Fruit fly (Drosophila melanogaster) whole organism, embryonic: ENCODE data around the gene nAChRalpha3.
A peak's percentile ranks its signal among the peaks of the same experiment; 100 is the strongest.

ENCODE experiments used
- Atf3 ChIP-seq: fragments of 200-800 bp; sonication (Bioruptor generic); optimal IDR thresholded peaks from 3 replicates; lab custom pipeline; 2016; ENCODE audit warnings: missing biosample characterization, missing genetic modification characterization
- Bdp1 ChIP-seq: fragments of 200-800 bp; sonication (Bioruptor generic); optimal IDR thresholded peaks from 3 replicates; lab custom pipeline; 2016; ENCODE audit warnings: missing biosample characterization, missing genetic modification characterization
- CG11696 ChIP-seq: fragments of 200-800 bp; sonication (Bioruptor generic); IDR thresholded peaks from 2 replicates; pipeline ENCODE4 v1.3.6; 2022; ENCODE audit warnings: missing biosample characterization, missing genetic modification characterization
- CG13424 ChIP-seq: fragments of 200-800 bp; sonication (Bioruptor generic); optimal IDR thresholded peaks from 2 replicates; lab custom pipeline; 2019; ENCODE audit warnings: missing biosample characterization, mild to moderate bottlenecking, missing genetic modification characterization, moderate library complexity
- CG13894 ChIP-seq: fragments of 200-800 bp; sonication (Bioruptor generic); optimal IDR thresholded peaks from 3 replicates; lab custom pipeline; 2018; ENCODE audit warnings: missing biosample characterization, mild to moderate bottlenecking, missing genetic modification characterization, moderate library complexity
- CG1529 ChIP-seq: fragments of 200-800 bp; sonication (Bioruptor generic); optimal IDR thresholded peaks from 3 replicates; lab custom pipeline; 2018; ENCODE audit warnings: missing biosample characterization, missing genetic modification characterization
- CG17359 ChIP-seq: fragments of 200-800 bp; sonication (Bioruptor generic); optimal IDR thresholded peaks from 3 replicates; lab custom pipeline; 2018; ENCODE audit warnings: missing biosample characterization, mild to moderate bottlenecking, missing genetic modification characterization, moderate library complexity
- CG17568 ChIP-seq: fragments of 200-800 bp; sonication (Bioruptor generic); optimal IDR thresholded peaks from 2 replicates; lab custom pipeline; 2018; ENCODE audit warnings: missing biosample characterization, mild to moderate bottlenecking, missing genetic modification characterization, moderate library complexity
- CG2712 ChIP-seq: fragments of 200-800 bp; optimal IDR thresholded peaks from 3 replicates; lab custom pipeline; 2019; ENCODE audit warnings: missing biosample characterization, mild to moderate bottlenecking, missing genetic modification characterization, moderate library complexity
- CG33213 ChIP-seq: fragments of 200-800 bp; sonication (Bioruptor generic); optimal IDR thresholded peaks from 3 replicates; lab custom pipeline; 2016; ENCODE audit warnings: missing biosample characterization, missing genetic modification characterization
- CG3995 ChIP-seq: fragments of 200-800 bp; sonication (Bioruptor generic); optimal IDR thresholded peaks from 3 replicates; lab custom pipeline; 2016; ENCODE audit warnings: missing biosample characterization, missing genetic modification characterization
- CG4707 ChIP-seq: fragments of 200-800 bp; sonication (Bioruptor generic); optimal IDR thresholded peaks from 2 replicates; lab custom pipeline; 2018; ENCODE audit warnings: missing biosample characterization, mild to moderate bottlenecking, missing genetic modification characterization, moderate library complexity
- CG5245 ChIP-seq: fragments of 200-800 bp; sonication (Bioruptor generic); optimal IDR thresholded peaks from 3 replicates; lab custom pipeline; 2016; ENCODE audit warnings: missing biosample characterization, missing genetic modification characterization
- CG6254 ChIP-seq: fragments of 200-800 bp; sonication (Bioruptor generic); optimal IDR thresholded peaks from 3 replicates; lab custom pipeline; 2017; ENCODE audit warnings: mild to moderate bottlenecking, missing biosample characterization, missing genetic modification reagents, missing genetic modification characterization
- CG6765 ChIP-seq: fragments of 200-800 bp; sonication (Bioruptor generic); optimal IDR thresholded peaks from 3 replicates; lab custom pipeline; 2017; ENCODE audit warnings: missing biosample characterization, mild to moderate bottlenecking, missing genetic modification characterization
- CG7745 ChIP-seq: fragments of 200-800 bp; sonication (Bioruptor generic); optimal IDR thresholded peaks from 2 replicates; lab custom pipeline; 2018; ENCODE audit warnings: missing biosample characterization, mild to moderate bottlenecking, missing genetic modification characterization, moderate library complexity
- CG7786 ChIP-seq: fragments of 200-800 bp; sonication (Bioruptor generic); optimal IDR thresholded peaks from 2 replicates; lab custom pipeline; 2016; ENCODE audit warnings: missing biosample characterization, missing genetic modification characterization
- CG8089 ChIP-seq: fragments of 200-800 bp; sonication (Bioruptor generic); optimal IDR thresholded peaks from 3 replicates; lab custom pipeline; 2016; ENCODE audit warnings: missing biosample characterization, missing genetic modification characterization
- CG8359 ChIP-seq: fragments of 200-800 bp; sonication (Bioruptor generic); optimal IDR thresholded peaks from 2 replicates; lab custom pipeline; 2017; ENCODE audit warnings: missing biosample characterization, mild to moderate bottlenecking, missing genetic modification characterization, borderline replicate concordance
- CG9797 ChIP-seq: fragments of 200-800 bp; sonication (Bioruptor generic); optimal IDR thresholded peaks from 3 replicates; lab custom pipeline; 2018; ENCODE audit warnings: missing biosample characterization, mild to moderate bottlenecking, missing genetic modification characterization
- CkIIα-i1 ChIP-seq: fragments of 200-800 bp; sonication (Bioruptor generic); IDR thresholded peaks from 2 replicates; pipeline ENCODE4 v1.3.6; 2022; ENCODE audit warnings: missing biosample characterization, missing genetic modification characterization
- CoRest ChIP-seq: fragments of 200-800 bp; sonication (Bioruptor generic); optimal IDR thresholded peaks from 3 replicates; lab custom pipeline; 2018; ENCODE audit warnings: missing biosample characterization, mild to moderate bottlenecking, missing genetic modification characterization, moderate library complexity
- Doc3 ChIP-seq: fragments of 200-800 bp; sonication (Bioruptor generic); IDR thresholded peaks from 3 replicates; pipeline ENCODE4 v1.3.6; 2022; ENCODE audit warnings: missing biosample characterization, missing genetic modification characterization; ENCODE audit not compliant: partially characterized antibody
- Drgx ChIP-seq: fragments of 200-800 bp; sonication (Bioruptor generic); IDR thresholded peaks from 2 replicates; pipeline ENCODE4 v1.3.6; 2022; ENCODE audit warnings: missing biosample characterization, missing genetic modification characterization
- ERR ChIP-seq: fragments of 200-800 bp; sonication (Bioruptor generic); optimal IDR thresholded peaks from 2 replicates; lab custom pipeline; 2016; ENCODE audit warnings: missing biosample characterization, missing genetic modification characterization
- Fer1 ChIP-seq: fragments of 200-800 bp; sonication (Bioruptor generic); optimal IDR thresholded peaks from 2 replicates; lab custom pipeline; 2017; ENCODE audit warnings: missing biosample characterization, mild to moderate bottlenecking, missing genetic modification characterization
- Fer3 ChIP-seq: fragments of 200-800 bp; sonication (Bioruptor generic); optimal IDR thresholded peaks from 2 replicates; lab custom pipeline; 2018; ENCODE audit warnings: missing biosample characterization, mild to moderate bottlenecking, missing genetic modification characterization, moderate library complexity
- Hr51 ChIP-seq, 2 experiments: fragments of 200-800 bp; sonication (Bioruptor generic); optimal IDR thresholded peaks; 2 replicates in 1 of 2; 3 replicates in 1 of 2; lab custom pipeline; 2016 to 2018; ENCODE audit warnings: missing biosample characterization in 2 of 2, missing genetic modification characterization in 2 of 2, mild to moderate bottlenecking in 1 of 2, moderate library complexity in 1 of 2
- Lim3 ChIP-seq: fragments of 200-800 bp; sonication (Bioruptor generic); IDR thresholded peaks from 2 replicates; pipeline ENCODE4 v1.3.6; 2022; ENCODE audit warnings: missing biosample characterization, missing genetic modification characterization
- Mad ChIP-seq: fragments of 200-800 bp; sonication (Bioruptor generic); optimal IDR thresholded peaks from 2 replicates; lab custom pipeline; 2016; ENCODE audit warnings: missing biosample characterization, missing genetic modification characterization
- Oaz ChIP-seq: fragments of 200-800 bp; sonication (Bioruptor generic); IDR thresholded peaks from 2 replicates; pipeline ENCODE4 v1.3.6; 2022; ENCODE audit warnings: missing biosample characterization, missing genetic modification characterization
- TFAM ChIP-seq: fragments of 200-800 bp; sonication (Bioruptor generic); optimal IDR thresholded peaks from 2 replicates; lab custom pipeline; 2017; ENCODE audit warnings: missing biosample characterization, missing genetic modification characterization, inconsistent platforms
- Xrp1 ChIP-seq: fragments of 200-800 bp; sonication (Bioruptor generic); IDR thresholded peaks from 2 replicates; pipeline ENCODE4 v1.3.6; 2022; ENCODE audit warnings: missing biosample characterization, missing genetic modification characterization
- ash1 ChIP-seq: fragments of 200-800 bp; sonication (Bioruptor generic); optimal IDR thresholded peaks from 2 replicates; lab custom pipeline; 2018; ENCODE audit warnings: missing biosample characterization, mild to moderate bottlenecking, missing genetic modification characterization
- disco-r ChIP-seq: fragments of 200-800 bp; sonication (Bioruptor generic); optimal IDR thresholded peaks from 2 replicates; lab custom pipeline; 2016; ENCODE audit warnings: missing biosample characterization, missing genetic modification characterization
- ewg ChIP-seq: fragments of 200-800 bp; sonication (Bioruptor generic); optimal IDR thresholded peaks from 3 replicates; lab custom pipeline; 2017; ENCODE audit warnings: mild to moderate bottlenecking, missing biosample characterization, missing genetic modification reagents, missing genetic modification characterization
- gce ChIP-seq: fragments of 200-800 bp; sonication (Bioruptor generic); IDR thresholded peaks from 3 replicates; pipeline ENCODE4 v1.3.6; 2022; ENCODE audit warnings: missing biosample characterization, missing genetic modification characterization
- gsb-n ChIP-seq: fragments of 200-800 bp; sonication (Bioruptor generic); optimal IDR thresholded peaks from 3 replicates; lab custom pipeline; 2018; ENCODE audit warnings: missing biosample characterization, mild to moderate bottlenecking, missing genetic modification characterization
- hbn ChIP-seq: fragments of 200-800 bp; sonication (Bioruptor generic); IDR thresholded peaks from 2 replicates; pipeline ENCODE4 v1.3.6; 2022; ENCODE audit warnings: missing biosample characterization, missing genetic modification characterization; ENCODE audit not compliant: partially characterized antibody
- lov ChIP-seq, 2 experiments: fragments of 200-800 bp in 1 of 2; fragments of >200 bp in 1 of 2; sonication (Bioruptor generic) in 1 of 2; IDR thresholded peaks in 1 of 2; optimal IDR thresholded peaks in 1 of 2; 2 replicates in 1 of 2; 3 replicates in 1 of 2; pipeline versions ENCODE4 v1.3.6 to Lab custom; 2017 to 2022; ENCODE audit warnings: missing biosample characterization in 1 of 2, missing genetic modification characterization in 1 of 2
- maf-S ChIP-seq: fragments of 200-800 bp; sonication (Bioruptor generic); optimal IDR thresholded peaks from 2 replicates; lab custom pipeline; 2016; ENCODE audit warnings: missing biosample characterization, missing genetic modification characterization
- otp ChIP-seq: fragments of 200-800 bp; sonication (Bioruptor generic); IDR thresholded peaks from 3 replicates; pipeline ENCODE4, ENCODE4 v1.3.6; 2022; ENCODE audit warnings: missing biosample characterization, missing genetic modification characterization
- pho ChIP-seq: fragments of 200-800 bp; sonication (Bioruptor generic); optimal IDR thresholded peaks from 2 replicates; lab custom pipeline; 2016; ENCODE audit warnings: missing biosample characterization, missing genetic modification characterization
- rib ChIP-seq: fragments of 200-800 bp; sonication (Bioruptor generic); IDR thresholded peaks from 2 replicates; pipeline ENCODE4 v1.3.6; 2022; ENCODE audit warnings: missing biosample characterization, missing genetic modification characterization
- wek ChIP-seq: fragments of 200-800 bp; sonication (Bioruptor generic); optimal IDR thresholded peaks from 3 replicates; lab custom pipeline; 2018; ENCODE audit warnings: missing biosample characterization, mild to moderate bottlenecking, missing genetic modification characterization, moderate library complexity

nAChRalpha3 gene

DNA sequence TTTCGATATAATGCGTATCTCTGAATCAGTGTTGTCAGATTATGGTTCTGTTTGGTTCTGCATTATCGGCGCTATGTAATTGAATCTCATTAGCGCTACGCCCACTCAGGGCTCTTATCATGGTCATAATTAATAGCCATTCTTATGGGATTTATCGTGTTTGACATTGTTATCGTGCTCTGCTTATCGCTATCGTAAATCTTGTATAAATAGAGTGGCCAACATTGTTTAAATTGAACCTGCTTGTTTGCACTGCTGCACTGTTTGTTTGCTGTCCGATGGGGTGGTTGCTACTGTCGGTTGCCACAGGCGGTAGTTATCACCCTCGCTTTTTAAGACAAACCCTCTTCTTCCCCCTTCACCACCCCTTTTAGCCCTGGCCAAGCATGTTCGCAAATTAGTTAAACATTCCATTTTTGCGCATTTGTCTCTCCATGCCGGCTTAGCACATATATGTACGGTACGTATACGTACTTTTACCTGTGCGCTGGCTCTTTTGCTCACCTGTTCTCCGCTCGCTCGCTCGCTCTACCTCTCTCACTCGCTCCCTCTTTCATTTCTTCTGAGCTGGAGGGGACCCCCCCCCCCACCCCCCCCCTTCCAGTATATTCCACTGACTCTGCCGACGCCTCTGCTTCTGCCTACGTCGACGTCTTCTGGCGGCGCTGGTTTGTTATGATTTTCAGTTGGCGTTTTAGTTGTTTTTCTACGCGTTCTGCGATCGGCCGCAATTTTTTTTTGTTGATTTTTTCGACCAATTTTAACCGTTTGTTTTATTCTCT is 136.9 kb downstream of the nAChRalpha3 start (continued):
- peak; percentile 39 for TF ChIP-seq CG13424 (tag; lab: Kevin White, UChicago)
- TF ChIP-seq CG2712: peak; percentile 24
- peak; percentile 43 for TF ChIP-seq gsb-n
- TF ChIP-seq maf-S (GFP tag; lab: Kevin White, UChicago): peak; percentile 4
- peak; percentile 63 for TF ChIP-seq CG6254
- peak; percentile 69 for TF ChIP-seq CG17568
- peak; percentile 35; the same call in 1 of the 3 replicates for TF ChIP-seq otp (GFP tag; lab: Robert Waterston, UW)
- peak; percentile 50 for TF ChIP-seq Fer3 (tag; lab: Kevin White, UChicago)
- peak; percentile 28 for TF ChIP-seq CoRest (tag; lab: Kevin White, UChicago)
- peak; percentile 25 for TF ChIP-seq pho (GFP tag; lab: Kevin White, UChicago)
- peak; percentile 39 for TF ChIP-seq CG7745
- TF ChIP-seq Bdp1: peak; percentile 33
- peak; percentile 56 for TF ChIP-seq CG8359 (GFP tag; lab: Kevin White, UChicago)
- TF ChIP-seq CG5245 (GFP tag; lab: Kevin White, UChicago): no peak
- no peak for TF ChIP-seq Atf3
- TF ChIP-seq Doc3 (GFP tag; lab: Robert Waterston, UW): no peak
- no peak for TF ChIP-seq ERR (GFP tag; lab: Kevin White, UChicago)
- TF ChIP-seq wek (GFP tag; lab: Kevin White, UChicago): peak; percentile 77
- peak; percentile 34 for TF ChIP-seq CG7786 (GFP tag; lab: Kevin White, UChicago)
- TF ChIP-seq Fer1 (GFP tag; lab: Kevin White, UChicago): peak; percentile 75
- TF ChIP-seq CG4707: peak; percentile 52
- TF ChIP-seq Mad (GFP tag; lab: Kevin White, UChicago): no peak
- TF ChIP-seq CG3995 (GFP tag; lab: Kevin White, UChicago): peak; percentile 3
- peak; percentile 52 for TF ChIP-seq CG17359 (tag; lab: Kevin White, UChicago)
- no peak for TF ChIP-seq TFAM (GFP tag; lab: Kevin White, UChicago)
- peak; percentile 70 for TF ChIP-seq ash1 (GFP tag; lab: Kevin White, UChicago)
- 0 out of 2 replicates have a peak, but pooled peaks have one; percentile 13 for TF ChIP-seq rib (GFP tag; lab: Robert Waterston, UW)
- TF ChIP-seq Oaz (GFP tag; lab: Robert Waterston, UW): no peak
- TF ChIP-seq CG13894: no peak
- no peak for TF ChIP-seq hbn
- TF ChIP-seq CG6765 (GFP tag; lab: Kevin White, UChicago): peak; percentile 27
- TF ChIP-seq CG8089: peak; percentile 41
- no peak for TF ChIP-seq Drgx (GFP tag; lab: Robert Waterston, UW)
- peak; percentile 23 for TF ChIP-seq CG9797 (GFP tag; lab: Kevin White, UChicago)
- TF ChIP-seq Hr51 (GFP tag; optimal IDR thresholded peaks at IDR 0.05; lab: Kevin White, UChicago): no peak
- TF ChIP-seq CG1529 (GFP tag; lab: Kevin White, UChicago): peak; percentile 45
- TF ChIP-seq CkIIα-i1 (GFP tag; lab: Robert Waterston, UW): no peak
- 0 out of 2 replicates have a peak, but pooled peaks have one; percentile 8 for TF ChIP-seq CG11696 (GFP tag; lab: Robert Waterston, UW)
- peak; percentile 46 for TF ChIP-seq CG33213 (GFP tag; lab: Kevin White, UChicago)
- 0 out of 3 replicates have a peak, but pooled peaks have one; percentile 17 for TF ChIP-seq gce (GFP tag; lab: Robert Waterston, UW)
- TF ChIP-seq Lim3 (GFP tag; lab: Robert Waterston, UW): no peak
- TF ChIP-seq lov (optimal IDR thresholded peaks at IDR 0.05; lab: Kevin White, UChicago): no peak
- no peak for TF ChIP-seq lov (GFP tag; IDR thresholded peaks at IDR 0.05; lab: Robert Waterston, UW)
- TF ChIP-seq disco-r (GFP tag; lab: Kevin White, UChicago): peak; percentile 43
- TF ChIP-seq Xrp1: peak; percentile 71
- peak; percentile 22 for TF ChIP-seq ewg (GFP tag; lab: Kevin White, UChicago)
